Worm (Caenorhabditis elegans) whole organism, mixed stage, embryonic: Measurements from ENCODE around the gene clk-1.

Source experiments
- bed-3 ChIP-seq: fragments of 200-800 bp; sonication (Bioruptor generic); optimal IDR thresholded peaks from 3 replicates; lab custom pipeline; 2018; ENCODE audit warnings: mild to moderate bottlenecking, missing genetic modification characterization, moderate library complexity, missing compliant biosample characterization
- blmp-1 ChIP-seq: fragments of 150-350 bp; optimal IDR thresholded peaks from 2 replicates; lab custom pipeline; 2014; ENCODE audit warnings: missing biosample characterization, missing genetic modification characterization
- ceh-39 ChIP-seq: fragments of 150-350 bp; optimal IDR thresholded peaks from 2 replicates; lab custom pipeline; 2014; ENCODE audit warnings: missing biosample characterization, missing genetic modification characterization
- ceh-43 ChIP-seq: fragments of 200-800 bp; sonication (Bioruptor generic); optimal IDR thresholded peaks from 2 replicates; lab custom pipeline; 2018; ENCODE audit warnings: mild to moderate bottlenecking, missing genetic modification characterization, moderate library complexity, missing compliant biosample characterization
- ceh-83 ChIP-seq: fragments of 200-800 bp; sonication (Bioruptor generic); optimal IDR thresholded peaks from 2 replicates; lab custom pipeline; 2018; ENCODE audit warnings: mild to moderate bottlenecking, missing genetic modification characterization, missing compliant biosample characterization
- ces-1 ChIP-seq: fragments of 150-350 bp; optimal IDR thresholded peaks from 2 replicates; lab custom pipeline; 2014; ENCODE audit warnings: missing biosample characterization, missing genetic modification reagents, missing genetic modification characterization
- cnd-1 ChIP-seq: fragments of 200-800 bp; sonication (Bioruptor generic); optimal IDR thresholded peaks from 2 replicates; lab custom pipeline; 2018; ENCODE audit warnings: mild to moderate bottlenecking, missing genetic modification characterization, missing compliant biosample characterization
- drap-1 ChIP-seq: fragments of 200-800 bp; sonication (Bioruptor generic); optimal IDR thresholded peaks from 3 replicates; lab custom pipeline; 2018; ENCODE audit warnings: mild to moderate bottlenecking, missing genetic modification characterization, missing compliant biosample characterization
- elt-1 ChIP-seq: sonication (generic microtip); optimal IDR thresholded peaks from 2 replicates; lab custom pipeline; 2017; ENCODE audit warnings: missing genetic modification characterization, mild to moderate bottlenecking, missing compliant biosample characterization, antibody characterized with exemption, moderate library complexity, borderline replicate concordance; ENCODE audit not compliant: insufficient read depth
- elt-3 ChIP-seq: fragments of 150-350 bp; optimal IDR thresholded peaks from 2 replicates; lab custom pipeline; 2014; ENCODE audit warnings: missing biosample characterization, missing genetic modification characterization
- flh-1 ChIP-seq: fragments of 200-800 bp; sonication (Bioruptor generic); optimal IDR thresholded peaks from 2 replicates; lab custom pipeline; 2018; ENCODE audit warnings: mild to moderate bottlenecking, missing genetic modification characterization, moderate library complexity, missing compliant biosample characterization
- ham-2 ChIP-seq: fragments of 200-800 bp; sonication (Bioruptor generic); optimal IDR thresholded peaks from 2 replicates; lab custom pipeline; 2018; ENCODE audit warnings: mild to moderate bottlenecking, missing genetic modification characterization, missing compliant biosample characterization
- hlh-1 ChIP-seq: fragments of 150-350 bp; optimal IDR thresholded peaks from 2 replicates; lab custom pipeline; 2014; ENCODE audit warnings: missing biosample characterization, missing genetic modification reagents, missing genetic modification characterization
- lin-13 ChIP-seq: fragments of 150-350 bp; optimal IDR thresholded peaks from 2 replicates; lab custom pipeline; 2014; ENCODE audit warnings: missing biosample characterization, missing genetic modification characterization
- lin-32 ChIP-seq: fragments of 200-800 bp; sonication (Bioruptor generic); optimal IDR thresholded peaks from 2 replicates; lab custom pipeline; 2018; ENCODE audit warnings: mild to moderate bottlenecking, missing genetic modification characterization, missing compliant biosample characterization
- lsy-2 ChIP-seq: fragments of 150-350 bp; optimal IDR thresholded peaks from 2 replicates; lab custom pipeline; 2014; ENCODE audit warnings: missing biosample characterization, missing genetic modification characterization
- mab-5 ChIP-seq: fragments of 150-350 bp; optimal IDR thresholded peaks from 2 replicates; lab custom pipeline; 2014; ENCODE audit warnings: missing biosample characterization, missing genetic modification characterization
- mep-1 ChIP-seq: fragments of 150-350 bp; optimal IDR thresholded peaks from 2 replicates; lab custom pipeline; 2017; ENCODE audit warnings: missing biosample characterization, missing genetic modification reagents, missing genetic modification characterization, inconsistent platforms
- mls-2 ChIP-seq: sonication (generic microtip); optimal IDR thresholded peaks from 2 replicates; lab custom pipeline; 2016; ENCODE audit warnings: mild to moderate bottlenecking, missing genetic modification characterization, moderate library complexity, missing compliant biosample characterization
- nhr-12 ChIP-seq: fragments of 150-350 bp; optimal IDR thresholded peaks from 2 replicates; lab custom pipeline; 2014; ENCODE audit warnings: missing biosample characterization, missing genetic modification characterization
- nhr-2 ChIP-seq: fragments of 150-350 bp; optimal IDR thresholded peaks from 2 replicates; lab custom pipeline; 2014; ENCODE audit warnings: missing biosample characterization, missing genetic modification characterization
- nhr-237 ChIP-seq: fragments of 150-350 bp; optimal IDR thresholded peaks from 2 replicates; lab custom pipeline; 2014; ENCODE audit warnings: missing biosample characterization, missing genetic modification characterization
- nhr-28 ChIP-seq: fragments of 150-350 bp; optimal IDR thresholded peaks from 2 replicates; lab custom pipeline; 2014; ENCODE audit warnings: missing biosample characterization, missing genetic modification characterization
- pha-4 ChIP-seq: fragments of 150-350 bp; optimal IDR thresholded peaks from 2 replicates; lab custom pipeline; 2018; ENCODE audit warnings: missing biosample characterization, missing genetic modification reagents, missing genetic modification characterization
- sem-2 ChIP-seq: fragments of 200-800 bp; sonication (Bioruptor generic); optimal IDR thresholded peaks from 2 replicates; lab custom pipeline; 2018; ENCODE audit warnings: mild to moderate bottlenecking, missing genetic modification characterization, missing compliant biosample characterization
- snpc-4 ChIP-seq: fragments of 150-350 bp; optimal IDR thresholded peaks from 2 replicates; lab custom pipeline; 2014; ENCODE audit warnings: missing biosample characterization, missing genetic modification characterization
- sptf-1 ChIP-seq: sonication (generic microtip); optimal IDR thresholded peaks from 2 replicates; lab custom pipeline; 2017; ENCODE audit warnings: mild to moderate bottlenecking, missing genetic modification characterization, moderate library complexity, missing compliant biosample characterization
- tbx-8 ChIP-seq: fragments of 200-800 bp; sonication (Bioruptor generic); optimal IDR thresholded peaks from 2 replicates; lab custom pipeline; 2018; ENCODE audit warnings: mild to moderate bottlenecking, missing genetic modification characterization, moderate library complexity, missing compliant biosample characterization
- unc-120 ChIP-seq: sonication (generic microtip); optimal IDR thresholded peaks from 2 replicates; lab custom pipeline; 2017; ENCODE audit warnings: missing genetic modification characterization, missing compliant biosample characterization; ENCODE audit not compliant: poor library complexity, severe bottlenecking
- unc-39 ChIP-seq: fragments of 150-350 bp; optimal IDR thresholded peaks from 2 replicates; lab custom pipeline; 2014; ENCODE audit warnings: missing biosample characterization, missing genetic modification characterization
- unc-62 ChIP-seq: fragments of 150-350 bp; optimal IDR thresholded peaks from 2 replicates; lab custom pipeline; 2014; ENCODE audit warnings: missing biosample characterization, missing genetic modification reagents, missing genetic modification characterization
- zip-8 ChIP-seq: fragments of 150-350 bp; optimal IDR thresholded peaks from 2 replicates; lab custom pipeline; 2014; ENCODE audit warnings: missing biosample characterization, missing genetic modification characterization
- ztf-11 ChIP-seq: fragments of 150-350 bp; optimal IDR thresholded peaks from 2 replicates; lab custom pipeline; 2014; ENCODE audit warnings: missing biosample characterization, missing genetic modification characterization

Gene clk-1

DNA sequence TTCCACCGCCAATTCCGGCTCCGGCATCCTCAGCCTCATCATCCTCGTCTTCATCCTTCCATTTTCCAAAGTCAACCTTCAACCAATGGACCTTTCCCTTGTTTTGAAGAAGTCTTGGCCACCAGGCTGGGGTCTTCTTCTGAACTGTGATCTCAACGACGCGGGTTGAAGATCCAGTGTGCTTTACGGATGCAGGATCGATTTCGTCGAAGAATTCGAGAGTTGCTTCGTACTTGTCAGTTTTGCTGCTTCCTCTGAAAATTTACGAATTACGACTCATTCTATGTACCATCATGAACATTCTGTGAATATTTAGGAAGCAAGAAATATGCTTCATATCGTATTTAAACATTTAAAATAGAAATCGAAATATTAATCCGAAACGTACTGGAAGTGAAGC lies 3.4 kb upstream of the clk-1 start:
- no peak for TF ChIP-seq drap-1 (GFP tag; lab: Kevin White, UChicago)
- TF ChIP-seq cnd-1 (tag; lab: Kevin White, UChicago) = no peak
- TF ChIP-seq snpc-4 = no peak
- no peak for TF ChIP-seq bed-3
- no peak for TF ChIP-seq mep-1 (tag; lab: Kevin White, UChicago)
- no peak for TF ChIP-seq flh-1 (GFP tag; lab: Kevin White, UChicago)
- TF ChIP-seq hlh-1 = no peak
- no peak for TF ChIP-seq ztf-11 (tag; lab: Kevin White, UChicago)
- no peak for TF ChIP-seq lsy-2 (tag; lab: Kevin White, UChicago)
- TF ChIP-seq unc-39 = no peak
- TF ChIP-seq tbx-8 (GFP tag; lab: Kevin White, UChicago) = no peak
- TF ChIP-seq zip-8 (tag; lab: Kevin White, UChicago) = no peak
- TF ChIP-seq ceh-43 (GFP tag; lab: Kevin White, UChicago) = no peak
- no peak for TF ChIP-seq ceh-39 (tag; lab: Kevin White, UChicago)
- TF ChIP-seq unc-62 (GFP tag; lab: Kevin White, UChicago) = no peak
- no peak for TF ChIP-seq elt-1
- no peak for TF ChIP-seq blmp-1 (tag; lab: Kevin White, UChicago)
- no peak for TF ChIP-seq sptf-1
- TF ChIP-seq, all 35 proteins: peak for 0

DNA sequence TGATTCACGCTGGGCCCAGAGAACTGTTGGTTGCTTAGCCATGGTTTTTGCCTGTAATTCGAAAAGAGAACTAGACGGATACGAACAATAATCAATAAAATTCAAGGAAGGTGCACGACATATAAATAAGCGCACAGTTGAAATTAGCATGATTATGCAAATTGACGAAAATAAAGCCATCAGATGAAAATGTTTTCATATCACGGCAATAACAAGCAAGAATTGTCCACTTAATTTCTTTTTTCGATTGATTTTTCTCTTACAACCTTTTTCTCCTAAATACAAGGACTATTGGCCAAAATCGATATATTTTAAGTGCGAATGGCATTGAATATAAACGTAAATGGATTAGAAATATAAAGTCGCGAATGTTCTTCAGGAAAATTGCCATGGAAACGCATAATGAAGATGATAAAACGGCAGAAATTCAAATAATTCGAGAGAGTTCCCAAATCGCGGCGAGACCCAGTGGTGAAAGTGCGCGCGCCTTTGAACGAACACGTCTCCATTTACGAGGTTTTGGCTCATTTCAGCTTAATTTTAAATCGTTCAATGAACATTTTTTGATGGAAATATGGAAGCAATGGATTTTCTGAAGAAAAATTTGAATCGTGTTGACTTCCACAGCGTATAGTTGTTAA lies 2.9 kb upstream of the clk-1 start, which contains the start of the genes daf-41 and toc-1:
daf-41 (minus strand) TSS at position 51 of the 641 bp plus-strand sequence.
toc-1 (plus strand) TSS at position 537 of the 641 bp plus-strand sequence.
- no peak for TF ChIP-seq bed-3
- no peak for TF ChIP-seq ceh-39 (tag; lab: Kevin White, UChicago)
- TF ChIP-seq mls-2 (tag; lab: Kevin White, UChicago) = peak; percentile 55
- no peak for TF ChIP-seq cnd-1 (tag; lab: Kevin White, UChicago)
- TF ChIP-seq nhr-237 (tag; lab: Kevin White, UChicago) = peak; percentile 24
- TF ChIP-seq flh-1 (GFP tag; lab: Kevin White, UChicago) = no peak
- TF ChIP-seq ces-1 (GFP tag; lab: Kevin White, UChicago) = peak; percentile 72
- TF ChIP-seq drap-1 (GFP tag; lab: Kevin White, UChicago) = no peak
- TF ChIP-seq lin-13 (tag; lab: Kevin White, UChicago) = no peak
- no peak for TF ChIP-seq lsy-2 (tag; lab: Kevin White, UChicago)
- no peak for TF ChIP-seq elt-1
- TF ChIP-seq nhr-2 (tag; lab: Kevin White, UChicago) = no peak
- peak; percentile 56 for TF ChIP-seq unc-120 (tag; lab: Kevin White, UChicago)
- TF ChIP-seq mep-1 (tag; lab: Kevin White, UChicago) = peak; percentile 64
- no peak for TF ChIP-seq ceh-83
- TF ChIP-seq ham-2 (GFP tag; lab: Kevin White, UChicago) = no peak
- TF ChIP-seq elt-3 = no peak
- TF ChIP-seq ceh-43 (GFP tag; lab: Kevin White, UChicago) = no peak
- TF ChIP-seq sptf-1 = no peak
- TF ChIP-seq pha-4 (tag; lab: Kevin White, UChicago) = no peak
- TF ChIP-seq hlh-1 = no peak
- TF ChIP-seq nhr-28 (tag; lab: Kevin White, UChicago) = no peak
- TF ChIP-seq unc-62 (GFP tag; lab: Kevin White, UChicago) = no peak

DNA sequence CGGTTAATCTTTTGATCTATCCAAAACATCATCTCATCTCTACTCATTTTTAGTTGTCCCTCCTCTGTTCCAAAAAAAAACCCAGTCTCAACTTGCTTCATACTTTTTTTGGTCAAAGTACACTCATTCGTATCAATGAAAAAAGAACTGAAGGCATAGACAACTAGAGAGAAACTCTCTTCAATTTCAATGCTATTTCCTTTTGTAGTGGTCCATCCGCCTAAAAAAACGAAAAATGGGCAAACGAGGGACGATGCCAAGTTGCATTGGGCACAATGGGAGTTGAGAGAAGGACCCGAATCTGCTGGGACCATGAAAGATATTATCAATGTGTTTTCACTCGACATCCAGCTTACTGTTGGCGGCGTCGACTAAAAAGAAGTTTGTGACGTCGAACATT lies 2.5 kb downstream of the clk-1 start:
- TF ChIP-seq mep-1 (tag; lab: Kevin White, UChicago) (no peak), ztf-11 (tag; lab: Kevin White, UChicago) (no peak), sem-2 (GFP tag; lab: Kevin White, UChicago) (no peak), drap-1 (GFP tag; lab: Kevin White, UChicago) (no peak), bed-3 (no peak), hlh-1 (no peak), mls-2 (tag; lab: Kevin White, UChicago) (no peak), snpc-4 (no peak), pha-4 (tag; lab: Kevin White, UChicago) (no peak), ceh-83 (no peak), blmp-1 (tag; lab: Kevin White, UChicago) (no peak), nhr-2 (tag; lab: Kevin White, UChicago) (no peak), ceh-39 (tag; lab: Kevin White, UChicago) (no peak), zip-8 (tag; lab: Kevin White, UChicago) (no peak), ces-1 (GFP tag; lab: Kevin White, UChicago) (no peak), tbx-8 (GFP tag; lab: Kevin White, UChicago) (no peak), unc-39 (no peak)

DNA sequence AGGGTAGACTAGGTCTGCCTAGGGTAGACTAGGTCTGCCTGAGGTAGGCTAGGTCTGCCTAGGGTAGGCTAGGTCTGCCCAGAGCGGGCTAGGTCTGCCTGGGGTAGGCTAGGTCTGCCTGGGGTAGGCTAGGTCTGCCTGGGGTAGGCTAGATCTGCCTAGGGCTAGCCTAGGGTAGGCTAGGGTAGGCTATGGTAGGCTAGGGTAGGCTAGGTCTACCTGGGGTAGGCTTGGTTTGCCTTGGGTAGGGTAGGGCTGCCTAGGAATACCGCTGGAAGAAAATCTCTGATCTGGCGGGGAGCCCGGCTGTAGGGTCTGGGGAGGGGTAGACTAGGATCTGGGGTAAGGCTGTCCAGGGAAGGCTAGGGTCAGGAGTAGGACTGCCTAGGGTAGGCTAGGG lies 7.8 kb downstream of the clk-1 start:
- TF ChIP-seq ces-1 (GFP tag; lab: Kevin White, UChicago) (no peak), nhr-12 (no peak), tbx-8 (GFP tag; lab: Kevin White, UChicago) (no peak), lin-32 (GFP tag; lab: Kevin White, UChicago) (no peak), mab-5 (no peak), ceh-39 (tag; lab: Kevin White, UChicago) (no peak), mep-1 (tag; lab: Kevin White, UChicago) (no peak)
